Worm (Caenorhabditis elegans): ENCODE results near the gene best-22.
A peak's percentile ranks its signal among the peaks of the same experiment; 100 is the strongest.

The best-22 gene

ce11 chrIV:12335248-12335647, 14.5 kb upstream of the best-22 start:
- no peak for TF ChIP-seq lin-1 (GFP tag; IDR thresholded peaks at IDR 0.05)
- peak in 1 of 2 experiments; percentile 26 for TF ChIP-seq mdl-1 (tag; optimal IDR thresholded peaks at IDR 0.05)
- TF ChIP-seq dmd-9 (GFP tag; IDR thresholded peaks at IDR 0.05) = 0 out of 2 replicates have a peak, but pooled peaks have one; percentile 10
- peak; percentile 10 for TF ChIP-seq rbr-2 (tag; optimal IDR thresholded peaks at IDR 0.05)
- no peak for TF ChIP-seq nhr-10 (tag; optimal IDR thresholded peaks at IDR 0.05)
- TF ChIP-seq zip-11 (GFP tag; IDR thresholded peaks at IDR 0.05) = no peak
- peak in 1 of 2 experiments; percentile 42 for TF ChIP-seq daf-16 (GFP tag; optimal IDR thresholded peaks at IDR 0.05)
- no peak for TF ChIP-seq daf-16 (tag; optimal IDR thresholded peaks at IDR 0.05)
- TF ChIP-seq nhr-6 (tag; optimal IDR thresholded peaks at IDR 0.05) = no peak
- TF ChIP-seq hif-1 (tag; optimal IDR thresholded peaks at IDR 0.05) = peak in 1 of 2 experiments; percentile 28
- TF ChIP-seq fkh-10 (GFP tag; optimal IDR thresholded peaks at IDR 0.05) = no peak
- no peak for TF ChIP-seq ceh-20 (GFP tag; IDR thresholded peaks at IDR 0.05)
- peak in 1 of 2 experiments; percentile 68 for TF ChIP-seq unc-62 (GFP tag; optimal IDR thresholded peaks at IDR 0.05 in 1 of 2)
- TF ChIP-seq unc-62 (tag; optimal IDR thresholded peaks at IDR 0.05) = no peak
- no peak for TF ChIP-seq madf-5 (GFP tag; IDR thresholded peaks at IDR 0.05)
- TF ChIP-seq Y105C5A.15 (GFP tag; IDR thresholded peaks at IDR 0.05) = no peak
- peak; percentile 63 for TF ChIP-seq hlh-30 (tag; optimal IDR thresholded peaks at IDR 0.05; ENCODE audit: insufficient read depth)
- TF ChIP-seq ces-1 (GFP tag; optimal IDR thresholded peaks at IDR 0.05) = no peak
- peak; percentile 54; the same call in 1 of the 2 replicates for TF ChIP-seq hmg-1.1 (GFP tag; IDR thresholded peaks at IDR 0.05)
- TF ChIP-seq ZK546.5 (tag; optimal IDR thresholded peaks at IDR 0.05) = no peak
- no peak for TF ChIP-seq snpc-4 (tag; optimal IDR thresholded peaks at IDR 0.05)

DNA sequence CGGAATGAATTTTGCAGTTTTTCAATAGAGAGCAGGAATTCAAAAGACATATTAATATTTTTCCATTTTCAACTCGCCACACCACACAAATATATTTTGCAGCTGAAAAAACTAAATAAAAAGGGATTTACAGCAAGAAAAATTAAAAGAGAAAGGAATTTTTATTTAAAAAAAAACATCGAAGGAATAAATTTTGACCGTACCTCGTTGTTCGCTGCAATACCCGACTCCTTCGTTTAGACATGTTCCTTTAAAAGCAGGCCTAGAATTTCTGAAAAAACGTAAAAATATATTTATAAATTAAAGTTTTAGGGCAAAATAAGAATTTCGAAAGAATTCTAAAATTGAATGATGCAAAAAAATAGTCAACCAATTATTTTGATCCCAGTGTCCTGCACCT, 13.9 kb upstream of the best-22 start, which contains the start of gene F19B6.1:
Gene F19B6.1 (minus strand): TSS at position 278 of the 400 bp plus-strand sequence.
- TF ChIP-seq ztf-11 (tag; optimal IDR thresholded peaks at IDR 0.05) = no peak
- TF ChIP-seq attf-4 (tag; optimal IDR thresholded peaks at IDR 0.05) = no peak
- no peak for TF ChIP-seq D1046.2 (GFP tag; IDR thresholded peaks at IDR 0.05)
- no peak for TF ChIP-seq F37D6.2 (tag; optimal IDR thresholded peaks at IDR 0.05)
- TF ChIP-seq Y5F2A.4 (GFP tag; optimal IDR thresholded peaks at IDR 0.05) = no peak
- TF ChIP-seq nhr-48 (tag; optimal IDR thresholded peaks at IDR 0.05) = no peak
- no peak for TF ChIP-seq mxl-2 (GFP tag; conservative IDR thresholded peaks at IDR 0.05)
- no peak for TF ChIP-seq ctbp-1 (GFP tag; IDR thresholded peaks at IDR 0.05)
- no peak for TF ChIP-seq php-3 (GFP tag; IDR thresholded peaks at IDR 0.05)
- TF ChIP-seq lin-13 (GFP tag; optimal IDR thresholded peaks at IDR 0.05) = no peak
- TF ChIP-seq egl-43 (GFP tag; IDR thresholded peaks at IDR 0.05) = no peak
- TF ChIP-seq mep-1 (tag; optimal IDR thresholded peaks at IDR 0.05) = no peak
- TF ChIP-seq saeg-2 (GFP tag; IDR thresholded peaks at IDR 0.05) = no peak
- TF ChIP-seq daf-8 (GFP tag; IDR thresholded peaks at IDR 0.05) = no peak
- no peak for TF ChIP-seq ztf-7 (tag; optimal IDR thresholded peaks at IDR 0.05)
- TF ChIP-seq lin-39 (tag; optimal IDR thresholded peaks at IDR 0.05) = no peak

DNA sequence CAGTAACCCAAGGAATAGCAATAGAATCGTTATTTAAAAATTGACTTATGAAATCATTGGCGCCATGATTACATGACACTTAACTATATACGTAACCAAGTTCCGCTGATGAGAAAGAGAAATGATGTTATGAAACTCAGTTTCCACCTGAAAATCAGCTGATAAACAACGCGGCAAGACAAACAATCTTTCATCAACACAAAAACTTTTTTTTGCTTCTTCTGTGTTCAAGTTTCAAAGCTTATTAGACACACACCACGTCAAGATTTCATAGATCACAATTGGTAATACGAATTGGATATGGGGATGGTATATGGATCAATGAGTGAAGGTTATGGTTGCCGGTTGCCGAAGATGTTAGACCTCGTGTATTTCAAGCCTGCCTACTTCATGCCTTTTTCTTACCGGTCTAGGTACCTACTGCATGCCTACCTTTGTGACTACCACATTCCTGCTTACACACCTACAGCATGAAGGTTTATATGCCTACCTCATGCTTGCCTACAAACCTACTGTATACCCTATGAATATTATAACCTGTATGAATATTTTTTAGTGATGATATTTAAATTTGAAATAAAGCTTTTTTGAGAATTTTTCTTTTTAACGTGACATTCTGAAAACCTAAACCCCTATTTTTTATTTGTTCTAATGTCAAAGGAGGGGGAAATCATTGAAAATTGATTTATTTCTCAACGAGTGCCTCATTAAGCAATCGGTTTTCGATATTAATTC, 12.7 kb upstream of the best-22 start, which contains the start of the genes F19B6.10 and wht-5:
Gene F19B6.10 (plus strand): TSS at position 301 of the 735 bp plus-strand sequence.
Gene wht-5 (plus strand): TSS at position 685 of the 735 bp plus-strand sequence.
- TF ChIP-seq duxl-1 (tag; optimal IDR thresholded peaks at IDR 0.05; ENCODE audit: poor library complexity) (no peak), hmg-1.1 (GFP tag; IDR thresholded peaks at IDR 0.05) (no peak), nhr-6 (tag; optimal IDR thresholded peaks at IDR 0.05) (no peak), ceh-44 (GFP tag; IDR thresholded peaks at IDR 0.05) (no peak), daf-8 (GFP tag; IDR thresholded peaks at IDR 0.05) (no peak), skn-1 (tag; optimal IDR thresholded peaks at IDR 0.05) (no peak), lin-38 (GFP tag; IDR thresholded peaks at IDR 0.05) (no peak), hlh-30 (tag; optimal IDR thresholded peaks at IDR 0.05; ENCODE audit: insufficient read depth) (no peak), D1046.2 (GFP tag; IDR thresholded peaks at IDR 0.05) (no peak), Y75B8A.6 (GFP tag; IDR thresholded peaks at IDR 0.05) (no peak), pqm-1 (tag; optimal IDR thresholded peaks at IDR 0.05) (no peak), ceh-32 (tag; optimal IDR thresholded peaks at IDR 0.05; ENCODE audit: poor library complexity) (no peak)

Data from whole organism, L4 larva.